Worm (Caenorhabditis elegans) whole organism, young adult: Measurements from ENCODE around the gene T28F12.1.

Experiments used
- B0261.1 ChIP-seq: sonication (generic microtip); optimal IDR thresholded peaks from 2 replicates; lab custom pipeline; 2016; ENCODE audit warnings: mild to moderate bottlenecking, missing genetic modification characterization, moderate library complexity, missing compliant biosample characterization
- D2030.7 ChIP-seq: fragments of 200-800 bp; sonication (Bioruptor generic); IDR thresholded peaks from 2 replicates; pipeline ENCODE4 v1.3.6; 2022; ENCODE audit warnings: missing genetic modification reagents, missing genetic modification characterization, missing compliant biosample characterization
- F10E7.11 ChIP-seq: sonication (generic microtip); optimal IDR thresholded peaks from 2 replicates; lab custom pipeline; 2017; ENCODE audit warnings: mild to moderate bottlenecking, missing genetic modification characterization, moderate library complexity, missing compliant biosample characterization
- F23B12.7 ChIP-seq: sonication (generic microtip); optimal IDR thresholded peaks from 2 replicates; lab custom pipeline; 2017; ENCODE audit warnings: missing genetic modification characterization, mild to moderate bottlenecking, missing compliant biosample characterization, antibody characterized with exemption, moderate library complexity; ENCODE audit not compliant: insufficient read depth
- K11D2.4 ChIP-seq: fragments of 200-800 bp; sonication (Bioruptor generic); IDR thresholded peaks from 2 replicates; pipeline ENCODE4 v1.3.6; 2022; ENCODE audit warnings: missing genetic modification reagents, missing genetic modification characterization, missing compliant biosample characterization
- Y53G8AR.9 ChIP-seq: fragments of 200-800 bp; sonication (Bioruptor generic); conservative IDR thresholded peaks from 2 replicates; pipeline ENCODE4 v1.3.6; 2022; ENCODE audit warnings: missing genetic modification reagents, missing genetic modification characterization, missing compliant biosample characterization
- Y79H2A.3 ChIP-seq: fragments of 200-800 bp; sonication (Bioruptor generic); conservative IDR thresholded peaks from 2 replicates; pipeline ENCODE4 v1.3.6; 2022; ENCODE audit warnings: missing genetic modification reagents, missing genetic modification characterization, missing compliant biosample characterization
- aptf-3 ChIP-seq: fragments of 200-800 bp; sonication (Bioruptor generic); IDR thresholded peaks from 2 replicates; pipeline ENCODE4 v1.3.6; 2022; ENCODE audit warnings: missing genetic modification characterization, missing compliant biosample characterization
- athp-1 ChIP-seq: sonication (generic microtip); optimal IDR thresholded peaks from 2 replicates; lab custom pipeline; 2017; ENCODE audit warnings: mild to moderate bottlenecking, missing genetic modification characterization, missing compliant biosample characterization
- die-1 ChIP-seq: sonication (generic microtip); optimal IDR thresholded peaks from 2 replicates; lab custom pipeline; 2016; ENCODE audit warnings: missing genotype, mild to moderate bottlenecking, missing genetic modification characterization, missing compliant biosample characterization
- dox-1 ChIP-seq: fragments of 200-800 bp; sonication (Bioruptor generic); IDR thresholded peaks from 2 replicates; pipeline ENCODE4 v1.3.6; 2022; ENCODE audit warnings: missing genetic modification reagents, missing genetic modification characterization, missing compliant biosample characterization
- dpl-1 ChIP-seq: fragments of 150-350 bp; optimal IDR thresholded peaks from 2 replicates; lab custom pipeline; 2014; ENCODE audit warnings: missing biosample characterization, missing genetic modification reagents, missing genetic modification characterization
- fkh-3 ChIP-seq: sonication (generic microtip); optimal IDR thresholded peaks from 2 replicates; lab custom pipeline; 2016; ENCODE audit warnings: mild to moderate bottlenecking, missing genetic modification characterization, missing compliant biosample characterization
- him-1 ChIP-seq: sonication (generic microtip); optimal IDR thresholded peaks from 2 replicates; lab custom pipeline; 2016; ENCODE audit warnings: missing genotype, missing genetic modification reagents, missing genetic modification characterization, missing compliant biosample characterization
- hlh-26 ChIP-seq: fragments of 200-800 bp; sonication (Bioruptor generic); conservative IDR thresholded peaks from 2 replicates; pipeline ENCODE4 v1.3.6; 2022; ENCODE audit warnings: missing genetic modification reagents, missing genetic modification characterization, missing compliant biosample characterization
- lir-1 ChIP-seq: fragments of 200-800 bp; sonication (Bioruptor generic); conservative IDR thresholded peaks from 2 replicates; pipeline ENCODE4 v1.3.6; 2022; ENCODE audit warnings: missing genetic modification reagents, missing genetic modification characterization, missing compliant biosample characterization
- lsl-1 ChIP-seq: fragments of 200-800 bp; sonication (Bioruptor generic); optimal IDR thresholded peaks from 2 replicates; lab custom pipeline; 2018; ENCODE audit warnings: mild to moderate bottlenecking, missing genetic modification characterization, moderate library complexity, missing compliant biosample characterization
- madf-10 ChIP-seq: sonication (generic microtip); optimal IDR thresholded peaks from 2 replicates; lab custom pipeline; 2016; ENCODE audit warnings: mild to moderate bottlenecking, missing genetic modification characterization, missing compliant biosample characterization
- madf-3 ChIP-seq: fragments of 200-800 bp; sonication (Bioruptor generic); IDR thresholded peaks from 2 replicates; pipeline ENCODE4 v1.3.6; 2022; ENCODE audit warnings: missing genetic modification reagents, missing genetic modification characterization, missing compliant biosample characterization
- mcd-1 ChIP-seq: fragments of 200-800 bp; sonication (Bioruptor generic); IDR thresholded peaks from 2 replicates; pipeline ENCODE4 v1.3.6; 2022; ENCODE audit warnings: missing genetic modification reagents, missing genetic modification characterization, missing compliant biosample characterization
- nfya-1 ChIP-seq: sonication (generic microtip); optimal IDR thresholded peaks from 2 replicates; lab custom pipeline; 2017; ENCODE audit warnings: antibody characterized with exemption, missing compliant biosample characterization, missing genetic modification characterization, borderline replicate concordance; ENCODE audit not compliant: insufficient read depth
- nfyb-1 ChIP-seq: fragments of 200-800 bp; sonication (Bioruptor generic); IDR thresholded peaks from 2 replicates; pipeline ENCODE4 v1.3.6; 2022; ENCODE audit warnings: missing genetic modification reagents, missing genetic modification characterization, missing compliant biosample characterization
- nhr-120 ChIP-seq: fragments of 200-800 bp; sonication (Bioruptor generic); IDR thresholded peaks from 2 replicates; pipeline ENCODE4 v1.3.6; 2022; ENCODE audit warnings: missing genetic modification characterization, missing compliant biosample characterization
- nhr-80 ChIP-seq: sonication (generic microtip); optimal IDR thresholded peaks from 2 replicates; lab custom pipeline; 2016; ENCODE audit warnings: missing genetic modification characterization, missing compliant biosample characterization
- pha-4 ChIP-seq: fragments of 150-350 bp; sonication (generic microtip); optimal IDR thresholded peaks from 2 replicates; lab custom pipeline; 2014; ENCODE audit warnings: missing biosample characterization, missing genetic modification reagents, missing genetic modification characterization
- rcor-1 ChIP-seq: fragments of 200-800 bp; sonication (Bioruptor generic); IDR thresholded peaks from 2 replicates; pipeline ENCODE4 v1.3.6; 2022; ENCODE audit warnings: missing genetic modification reagents, missing genetic modification characterization, missing compliant biosample characterization
- repo-1 ChIP-seq: sonication (generic microtip); optimal IDR thresholded peaks from 2 replicates; lab custom pipeline; 2017; ENCODE audit warnings: mild to moderate bottlenecking, missing genetic modification characterization, missing compliant biosample characterization
- sdz-38 ChIP-seq: sonication (generic microtip); optimal IDR thresholded peaks from 2 replicates; lab custom pipeline; 2016; ENCODE audit warnings: missing genotype, missing genetic modification characterization, missing compliant biosample characterization
- snpc-1.1 ChIP-seq: sonication (generic microtip); optimal IDR thresholded peaks from 2 replicates; lab custom pipeline; 2017; ENCODE audit warnings: missing genetic modification characterization, mild to moderate bottlenecking, missing compliant biosample characterization, antibody characterized with exemption, moderate library complexity, missing genotype, missing genetic modification reagents; ENCODE audit not compliant: insufficient read depth
- snpc-1.3 ChIP-seq: sonication (generic microtip); optimal IDR thresholded peaks from 2 replicates; lab custom pipeline; 2017; ENCODE audit warnings: missing genetic modification characterization, mild to moderate bottlenecking, missing compliant biosample characterization, antibody characterized with exemption, moderate library complexity, missing genotype, missing genetic modification reagents; ENCODE audit not compliant: insufficient read depth
- snpc-4 ChIP-seq, 5 experiments: fragments of 150-350 bp in 1 of 5; sonication (generic microtip) in 4 of 5; optimal IDR thresholded peaks; 2 replicates each; lab custom pipeline; 2014 to 2018; ENCODE audit warnings: missing genetic modification characterization in 5 of 5, missing biosample characterization in 3 of 5, antibody characterized with exemption in 2 of 5, mild to moderate bottlenecking in 2 of 5, missing compliant biosample characterization in 2 of 5, missing genotype in 2 of 5, moderate library complexity in 2 of 5, missing genetic modification reagents in 1 of 5
- tbx-9 ChIP-seq: sonication (generic microtip); optimal IDR thresholded peaks from 2 replicates; lab custom pipeline; 2016; ENCODE audit warnings: borderline replicate concordance, missing genetic modification characterization, inconsistent platforms, missing compliant biosample characterization
- ztf-28 ChIP-seq: fragments of 200-800 bp; sonication (Bioruptor generic); IDR thresholded peaks from 2 replicates; pipeline ENCODE4 v1.3.6; 2022; ENCODE audit warnings: missing genetic modification reagents, missing genetic modification characterization, missing compliant biosample characterization

The T28F12.1 gene

DNA sequence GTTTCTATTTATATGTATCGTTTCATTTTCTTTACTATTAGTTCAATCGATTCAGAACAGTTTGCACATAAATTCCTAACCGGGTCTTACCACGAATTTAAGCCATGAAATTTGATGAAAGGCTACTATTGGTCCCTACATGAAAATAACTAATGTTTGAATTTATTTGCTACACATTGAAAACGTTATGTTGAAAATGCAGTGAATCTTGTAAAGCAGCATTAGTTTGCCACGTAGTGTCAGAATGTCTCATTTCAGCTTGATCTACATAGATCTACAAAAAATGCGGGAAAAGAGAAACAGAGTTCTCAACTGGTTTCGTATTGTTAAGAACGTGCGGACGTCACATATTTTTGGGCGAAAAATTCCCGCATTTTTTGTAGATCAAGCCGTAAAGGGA lies 4.1 kb upstream of the T28F12.1 start:
- TF ChIP-seq athp-1 (tag; lab: Kevin White, UChicago) (no peak), nhr-80 (tag; lab: Kevin White, UChicago) (no peak), lsl-1 (no peak), dox-1 (GFP tag; lab: Robert Waterston, UW) (no peak), nhr-120 (GFP tag; lab: Robert Waterston, UW) (no peak), Y53G8AR.9 (GFP tag; lab: Robert Waterston, UW) (no peak), snpc-1.1 (tag; lab: Kevin White, UChicago) (no peak), D2030.7 (GFP tag; lab: Robert Waterston, UW) (no peak)

DNA sequence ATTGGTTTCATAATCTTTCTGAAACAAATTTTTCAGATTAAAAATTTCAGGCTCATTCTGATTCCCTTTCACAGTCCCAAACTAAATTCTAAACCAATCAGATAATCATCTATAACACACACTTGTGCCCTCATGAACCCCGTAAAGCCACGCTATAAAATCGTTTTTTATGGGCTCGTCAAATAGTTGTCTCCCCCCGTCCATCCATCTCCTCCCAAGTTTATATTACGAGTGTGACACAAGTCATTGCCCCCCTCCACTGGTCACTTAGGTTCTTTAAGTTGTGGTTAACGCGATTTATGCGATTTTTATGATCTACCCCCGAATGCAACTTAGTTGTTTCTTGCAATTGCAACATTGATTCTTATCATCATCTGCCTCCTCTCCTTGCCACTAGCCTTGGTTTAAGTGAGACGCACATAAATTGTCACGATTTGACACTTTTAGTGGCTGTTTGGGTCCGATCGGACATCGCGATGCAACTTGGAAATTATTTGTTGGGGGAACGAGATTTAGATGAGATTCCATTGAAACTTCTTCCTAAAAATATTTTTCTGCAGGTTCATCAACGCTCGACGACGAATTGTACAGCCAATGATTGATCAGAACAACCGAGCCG lies 3.4 kb upstream of the T28F12.1 start:
- TF ChIP-seq F10E7.11 (no peak), snpc-1.1 (tag; lab: Kevin White, UChicago) (no peak), tbx-9 (tag; lab: Kevin White, UChicago) (no peak), Y79H2A.3 (GFP tag; lab: Robert Waterston, UW) (no peak), F23B12.7 (tag; lab: Kevin White, UChicago) (no peak), D2030.7 (GFP tag; lab: Robert Waterston, UW) (no peak), madf-10 (tag; lab: Kevin White, UChicago) (no peak), lir-1 (no peak), rcor-1 (GFP tag; lab: Robert Waterston, UW) (no peak), dpl-1 (GFP tag; lab: Kevin White, UChicago) (no peak), sdz-38 (no peak)

DNA sequence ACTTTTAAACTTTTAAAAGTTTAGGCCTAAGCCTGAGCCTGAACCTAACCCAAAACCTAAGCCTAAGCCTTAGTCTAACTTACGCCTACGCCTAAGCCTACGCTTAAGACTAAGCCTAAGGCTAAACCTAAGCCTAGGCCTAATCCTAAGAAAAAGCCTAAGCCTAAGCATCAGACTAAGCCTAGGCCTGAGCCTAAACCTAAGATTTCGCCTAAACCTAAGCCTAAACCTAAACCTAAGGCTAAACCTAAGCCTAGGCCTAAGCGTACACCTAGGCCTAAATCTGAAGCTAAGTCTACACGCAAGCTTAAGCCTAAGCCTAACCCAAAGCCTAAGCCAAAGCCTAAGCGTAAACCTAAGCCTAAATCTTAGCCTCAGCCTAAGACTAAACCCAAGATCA lies 2.5 kb upstream of the T28F12.1 start:
- TF ChIP-seq fkh-3 (no peak), nfyb-1 (GFP tag; lab: Robert Waterston, UW) (0 out of 2 replicates have a peak, but pooled peaks have one; percentile 16), pha-4 (tag; lab: Kevin White, UChicago) (no peak), madf-3 (GFP tag; lab: Robert Waterston, UW) (no peak), B0261.1 (tag; lab: Kevin White, UChicago) (no peak), nhr-80 (tag; lab: Kevin White, UChicago) (no peak)

DNA sequence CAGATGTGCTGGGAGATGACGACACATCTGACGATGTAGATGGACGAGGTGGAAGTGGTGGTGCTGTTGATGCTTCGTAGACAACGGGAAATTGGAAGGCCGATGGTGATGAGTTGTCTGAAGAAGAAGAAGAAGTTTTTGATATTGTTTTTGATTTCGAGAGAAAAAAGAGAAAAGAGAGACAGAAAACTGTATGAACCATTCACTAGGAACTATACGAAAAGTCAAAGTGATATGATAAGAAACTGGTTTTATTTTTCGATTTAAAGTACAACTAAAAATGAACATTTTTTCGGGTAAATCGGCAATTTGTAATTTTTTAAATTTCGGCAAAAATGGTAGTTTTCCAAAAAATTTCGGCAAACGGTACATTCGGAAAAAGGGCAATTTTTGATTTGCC lies 5.8 kb downstream of the T28F12.1 start:
- no peak for TF ChIP-seq mcd-1 (GFP tag; lab: Robert Waterston, UW)

DNA sequence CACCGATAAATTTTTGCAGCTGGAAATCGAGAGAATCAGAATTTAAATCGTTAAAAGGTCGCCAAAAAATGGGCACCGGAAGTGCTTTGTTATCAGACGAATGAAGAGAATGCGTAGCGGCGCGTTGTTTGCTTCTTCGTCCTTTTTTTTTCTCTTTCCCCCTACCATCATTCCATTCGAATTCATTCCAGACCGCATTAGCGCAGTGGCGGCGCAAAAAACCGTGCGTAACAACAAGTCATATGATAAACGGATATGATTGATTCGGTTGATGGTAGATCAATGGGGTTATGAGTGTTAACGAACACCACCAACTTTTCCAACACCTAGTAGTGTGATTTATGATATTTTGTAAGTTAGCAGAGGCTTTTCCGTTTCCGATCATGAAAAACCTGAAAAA lies 10.5 kb downstream of the T28F12.1 start:
- no peak for TF ChIP-seq ztf-28
- no peak for TF ChIP-seq nfya-1
- TF ChIP-seq repo-1 (tag; lab: Kevin White, UChicago) = no peak
- no peak for TF ChIP-seq K11D2.4 (GFP tag; lab: Robert Waterston, UW)
- TF ChIP-seq hlh-26 (GFP tag; lab: Robert Waterston, UW) = no peak
- no peak for TF ChIP-seq die-1 (tag; lab: Kevin White, UChicago)
- no peak for TF ChIP-seq lir-1
- no peak for TF ChIP-seq aptf-3 (GFP tag; lab: Robert Waterston, UW)
- TF ChIP-seq him-1 (tag; lab: Kevin White, UChicago) = no peak
- no peak for TF ChIP-seq snpc-4 (GFP tag; optimal IDR thresholded peaks at IDR 0.05; lab: Kevin White, UChicago)
- TF ChIP-seq snpc-4 (tag; optimal IDR thresholded peaks at IDR 0.05; lab: Kevin White, UChicago) = no peak
- TF ChIP-seq snpc-1.3 (tag; lab: Kevin White, UChicago) = no peak
- TF ChIP-seq, all 124 proteins: peak for 0
